Worm (Caenorhabditis elegans) whole organism, L1 larva: ENCODE results near the gene F13D11.3.

ENCODE experiments used
- dpl-1 ChIP-seq, 3 experiments: fragments of 150-350 bp in 2 of 3; sonication (generic microtip) in 1 of 3; optimal IDR thresholded peaks; 2 replicates each; lab custom pipeline; 2014 to 2017; ENCODE audit warnings: missing biosample characterization in 3 of 3, missing genetic modification characterization in 3 of 3, missing genetic modification reagents in 3 of 3
- mab-9 ChIP-seq: fragments of 200-800 bp; sonication (Bioruptor generic); IDR thresholded peaks from 2 replicates; pipeline ENCODE4 v1.3.6; 2022; ENCODE audit warnings: missing genetic modification reagents, missing genetic modification characterization, missing compliant biosample characterization
- skn-1 ChIP-seq: fragments of 150-350 bp; optimal IDR thresholded peaks from 2 replicates; lab custom pipeline; 2014; ENCODE audit warnings: missing biosample characterization, missing genetic modification characterization
- snpc-4 ChIP-seq: fragments of 150-350 bp; optimal IDR thresholded peaks from 2 replicates; lab custom pipeline; 2014; ENCODE audit warnings: missing biosample characterization, missing genetic modification characterization
- sptf-1 ChIP-seq: fragments of 150-350 bp; optimal IDR thresholded peaks from 2 replicates; lab custom pipeline; 2014; ENCODE audit warnings: missing biosample characterization, missing genetic modification characterization
- unc-86 ChIP-seq: sonication (generic microtip); optimal IDR thresholded peaks from 2 replicates; lab custom pipeline; 2016; ENCODE audit warnings: missing genetic modification characterization, missing compliant biosample characterization
- xbp-1 ChIP-seq: sonication (generic microtip); optimal IDR thresholded peaks from 2 replicates; lab custom pipeline; 2016; ENCODE audit warnings: missing genetic modification characterization, missing compliant biosample characterization
- zag-1 ChIP-seq: fragments of 150-350 bp; optimal IDR thresholded peaks from 2 replicates; lab custom pipeline; 2014; ENCODE audit warnings: missing biosample characterization, missing genetic modification characterization
- ztf-4 ChIP-seq: fragments of 150-350 bp; optimal IDR thresholded peaks from 2 replicates; lab custom pipeline; 2014; ENCODE audit warnings: missing biosample characterization, missing genetic modification characterization

- TF ChIP-seq ztf-4 (tag; lab: Kevin White, UChicago) = no peak
- TF ChIP-seq zag-1 (tag; lab: Kevin White, UChicago) = no peak
- TF ChIP-seq unc-86 = no peak
- TF ChIP-seq xbp-1 = peak; percentile 9
- TF ChIP-seq skn-1 (tag; lab: Kevin White, UChicago) = no peak
- TF ChIP-seq dpl-1 (GFP tag; optimal IDR thresholded peaks at IDR 0.05; lab: Kevin White, UChicago) = no peak
- TF ChIP-seq snpc-4 (tag; lab: Kevin White, UChicago) = no peak
- TF ChIP-seq mab-9 (GFP tag; lab: Robert Waterston, UW) = no peak
- TF ChIP-seq sptf-1 (tag; lab: Kevin White, UChicago) = no peak
Measured at ce11 chrX:5820880-5821279, 15.2 kb upstream of the F13D11.3 start.
